Worm (Caenorhabditis elegans): ENCODE data around the gene cest-1.2.

cest-1.2 gene

DNA sequence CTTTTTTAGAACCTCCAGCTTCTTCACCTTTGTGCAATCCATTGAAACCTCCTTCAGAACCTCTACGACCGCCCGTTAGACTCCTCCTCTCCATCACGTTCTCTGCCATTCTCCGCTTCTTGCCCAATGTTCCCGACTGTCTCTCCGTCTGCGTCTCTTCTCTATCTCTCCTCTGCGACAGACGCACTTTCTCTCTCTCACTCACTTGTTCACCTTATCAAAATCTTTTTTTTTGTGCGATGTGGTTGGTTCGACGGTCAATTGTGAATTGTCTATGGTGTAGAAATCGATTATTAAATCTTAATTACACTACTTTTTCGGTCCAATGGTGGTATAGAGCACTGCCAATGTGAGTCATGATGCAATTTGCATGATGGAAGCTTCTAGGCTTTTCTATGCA, 32.8 kb upstream of the cest-1.2 start, which contains the start of gene atfs-1 (continued):
- TF ChIP-seq fkh-10 (GFP tag; optimal IDR thresholded peaks at IDR 0.05) (no peak), nhr-237 (tag; optimal IDR thresholded peaks at IDR 0.05) (no peak), nhr-76 (tag; optimal IDR thresholded peaks at IDR 0.05) (no peak), vab-7 (GFP tag; IDR thresholded peaks at IDR 0.05) (no peak), lin-13 (GFP tag; optimal IDR thresholded peaks at IDR 0.05) (peak; percentile 14), nhr-102 (tag; optimal IDR thresholded peaks at IDR 0.05) (peak; percentile 43), ZK337.2 (GFP tag; IDR thresholded peaks at IDR 0.05) (no peak), skn-1 (tag; optimal IDR thresholded peaks at IDR 0.05) (no peak), aha-1 (tag) (peak; percentile 35), aly-2 (tag; optimal IDR thresholded peaks at IDR 0.05) (no peak), zip-2 (tag; optimal IDR thresholded peaks at IDR 0.05) (no peak), hmg-1.1 (GFP tag; IDR thresholded peaks at IDR 0.05) (peak; percentile 88), nhr-11 (tag; optimal IDR thresholded peaks at IDR 0.05) (no peak), daf-8 (GFP tag; IDR thresholded peaks at IDR 0.05) (no peak), ceh-20 (GFP tag; IDR thresholded peaks at IDR 0.05) (no peak), saeg-2 (GFP tag; IDR thresholded peaks at IDR 0.05) (no peak), F37D6.2 (tag; optimal IDR thresholded peaks at IDR 0.05) (no peak), lin-15B (tag; optimal IDR thresholded peaks at IDR 0.05) (no peak), ceh-82 (tag; optimal IDR thresholded peaks at IDR 0.05) (no peak), nhr-42 (GFP tag; IDR thresholded peaks at IDR 0.05) (no peak; the same call in 1 of the 2 replicates), unc-62 (GFP tag; optimal IDR thresholded peaks at IDR 0.05 in 1 of 2) (peak in 1 of 2 experiments; percentile 75), unc-62 (tag; optimal IDR thresholded peaks at IDR 0.05) (no peak), lin-1 (GFP tag; IDR thresholded peaks at IDR 0.05) (peak; percentile 62; the same call in 1 of the 2 replicates), lin-39 (tag; optimal IDR thresholded peaks at IDR 0.05) (no peak), F44E2.7 (GFP tag; IDR thresholded peaks at IDR 0.05) (no peak), zfp-2 (tag; optimal IDR thresholded peaks at IDR 0.05) (no peak), nhr-111 (GFP tag; optimal IDR thresholded peaks at IDR 0.05) (no peak), lsy-2 (tag; optimal IDR thresholded peaks at IDR 0.05) (peak in 1 of 2 experiments; percentile 71), ceh-28 (tag; optimal IDR thresholded peaks at IDR 0.05) (no peak), zfp-3 (GFP tag; conservative IDR thresholded peaks at IDR 0.05) (no peak), spr-1 (tag; optimal IDR thresholded peaks at IDR 0.05) (no peak), arid-1 (GFP tag; conservative IDR thresholded peaks at IDR 0.05) (no peak), F49E8.2 (tag; optimal IDR thresholded peaks at IDR 0.05; ENCODE audit: borderline replicate concordance) (no peak), dmd-9 (GFP tag; IDR thresholded peaks at IDR 0.05) (no peak), mxl-2 (GFP tag; conservative IDR thresholded peaks at IDR 0.05) (no peak), ztf-7 (tag; optimal IDR thresholded peaks at IDR 0.05) (no peak), lin-29 (GFP tag; IDR thresholded peaks at IDR 0.05) (no peak), hlh-30 (tag; optimal IDR thresholded peaks at IDR 0.05; ENCODE audit: insufficient read depth) (peak; percentile 80), daf-12 (tag; optimal IDR thresholded peaks at IDR 0.05) (no peak), daf-16 (GFP tag; optimal IDR thresholded peaks at IDR 0.05) (no peak), daf-16 (tag; optimal IDR thresholded peaks at IDR 0.05) (peak; percentile 65), ztf-11 (tag; optimal IDR thresholded peaks at IDR 0.05) (no peak), spr-3 (GFP tag; optimal IDR thresholded peaks at IDR 0.05) (no peak), mep-1 (tag; optimal IDR thresholded peaks at IDR 0.05) (peak; percentile 80), php-3 (GFP tag; IDR thresholded peaks at IDR 0.05) (no peak), ama-1 (optimal IDR thresholded peaks at IDR 0.05) (peak; percentile 79), nhr-6 (tag; optimal IDR thresholded peaks at IDR 0.05) (peak; percentile 98), nhr-41 (GFP tag; IDR thresholded peaks at IDR 0.05) (peak; percentile 13; the same call in 1 of the 2 replicates), F10B5.3 (tag; optimal IDR thresholded peaks at IDR 0.05) (no peak), unc-130 (GFP tag; optimal IDR thresholded peaks at IDR 0.05) (no peak), hif-1 (tag; optimal IDR thresholded peaks at IDR 0.05) (peak in 1 of 2 experiments; percentile 35), nhr-28 (tag; optimal IDR thresholded peaks at IDR 0.05) (peak; percentile 94), pqm-1 (tag; optimal IDR thresholded peaks at IDR 0.05) (peak; percentile 75), Y105C5A.15 (GFP tag; IDR thresholded peaks at IDR 0.05) (no peak)
